Fruit fly (Drosophila melanogaster): ENCODE data around the gene Ucp4B.

Ucp4B gene

dm6 chr2L:5971093-5971808 lies 1.6 kb downstream of the Ucp4B start:
- TF ChIP-seq insv (optimal IDR thresholded peaks at IDR 0.05): no peak
- TF ChIP-seq Sin3A (optimal IDR thresholded peaks at IDR 0.05): no peak
- no peak for TF ChIP-seq h (optimal IDR thresholded peaks at IDR 0.05)
- TF ChIP-seq psq (optimal IDR thresholded peaks at IDR 0.05): no peak
- no peak for TF ChIP-seq ttk (optimal IDR thresholded peaks at IDR 0.05)
- no peak for TF ChIP-seq Myc (optimal IDR thresholded peaks at IDR 0.05)

- TF ChIP-seq h (optimal IDR thresholded peaks at IDR 0.05) (no peak), psq (optimal IDR thresholded peaks at IDR 0.05) (no peak), insv (optimal IDR thresholded peaks at IDR 0.05) (no peak), ttk (optimal IDR thresholded peaks at IDR 0.05) (no peak), Sin3A (optimal IDR thresholded peaks at IDR 0.05) (no peak), Myc (optimal IDR thresholded peaks at IDR 0.05) (no peak)
These were observed 2.3 kb downstream of the Ucp4B start for dm6 chr2L:5972005-5972404.

- TF ChIP-seq Myc (optimal IDR thresholded peaks at IDR 0.05) (no peak), psq (optimal IDR thresholded peaks at IDR 0.05) (no peak), h (optimal IDR thresholded peaks at IDR 0.05) (no peak), insv (optimal IDR thresholded peaks at IDR 0.05) (no peak), ttk (optimal IDR thresholded peaks at IDR 0.05) (no peak), Sin3A (optimal IDR thresholded peaks at IDR 0.05) (no peak)
These were observed 3.1 kb downstream of the Ucp4B start for dm6 chr2L:5972588-5973236.

dm6 chr2L:5974122-5974521 lies 4.5 kb downstream of the Ucp4B start:
- TF ChIP-seq h (optimal IDR thresholded peaks at IDR 0.05): no peak
- no peak for TF ChIP-seq Sin3A (optimal IDR thresholded peaks at IDR 0.05)
- TF ChIP-seq psq (optimal IDR thresholded peaks at IDR 0.05): no peak
- TF ChIP-seq ttk (optimal IDR thresholded peaks at IDR 0.05): no peak
- TF ChIP-seq insv (optimal IDR thresholded peaks at IDR 0.05): no peak
- no peak for TF ChIP-seq Myc (optimal IDR thresholded peaks at IDR 0.05)

- TF ChIP-seq Sin3A (optimal IDR thresholded peaks at IDR 0.05) (no peak), psq (optimal IDR thresholded peaks at IDR 0.05) (no peak), Myc (optimal IDR thresholded peaks at IDR 0.05) (no peak), h (optimal IDR thresholded peaks at IDR 0.05) (no peak), insv (optimal IDR thresholded peaks at IDR 0.05) (no peak)
These were observed 5.4 kb downstream of the Ucp4B start for dm6 chr2L:5975025-5975539.

dm6 chr2L:5975601-5976000 lies 5.9 kb downstream of the Ucp4B start:
- TF ChIP-seq insv (optimal IDR thresholded peaks at IDR 0.05) (no peak), h (optimal IDR thresholded peaks at IDR 0.05) (no peak), Myc (optimal IDR thresholded peaks at IDR 0.05) (no peak), psq (optimal IDR thresholded peaks at IDR 0.05) (no peak), Sin3A (optimal IDR thresholded peaks at IDR 0.05) (no peak), ttk (optimal IDR thresholded peaks at IDR 0.05) (no peak)

- TF ChIP-seq Myc (optimal IDR thresholded peaks at IDR 0.05) (no peak), h (optimal IDR thresholded peaks at IDR 0.05) (no peak), ttk (optimal IDR thresholded peaks at IDR 0.05) (no peak)
These were observed 7.5 kb downstream of the Ucp4B start for dm6 chr2L:5977070-5977728.

dm6 chr2L:5977729-5978078 lies 8.0 kb downstream of the Ucp4B start:
- no peak for TF ChIP-seq Myc (optimal IDR thresholded peaks at IDR 0.05)
- TF ChIP-seq Sin3A (optimal IDR thresholded peaks at IDR 0.05): no peak
- no peak for TF ChIP-seq insv (optimal IDR thresholded peaks at IDR 0.05)
- no peak for TF ChIP-seq ttk (optimal IDR thresholded peaks at IDR 0.05)
- TF ChIP-seq h (optimal IDR thresholded peaks at IDR 0.05): no peak
- no peak for TF ChIP-seq psq (optimal IDR thresholded peaks at IDR 0.05)

- no peak for TF ChIP-seq h (optimal IDR thresholded peaks at IDR 0.05)
- TF ChIP-seq ttk (optimal IDR thresholded peaks at IDR 0.05): no peak
- TF ChIP-seq insv (optimal IDR thresholded peaks at IDR 0.05): no peak
- no peak for TF ChIP-seq Sin3A (optimal IDR thresholded peaks at IDR 0.05)
- TF ChIP-seq Myc (optimal IDR thresholded peaks at IDR 0.05): no peak
- TF ChIP-seq psq (optimal IDR thresholded peaks at IDR 0.05): no peak
These were observed 8.8 kb downstream of the Ucp4B start for dm6 chr2L:5978333-5979054.

- TF ChIP-seq psq (optimal IDR thresholded peaks at IDR 0.05) (no peak), ttk (optimal IDR thresholded peaks at IDR 0.05) (no peak), Myc (optimal IDR thresholded peaks at IDR 0.05) (no peak), insv (optimal IDR thresholded peaks at IDR 0.05) (no peak), Sin3A (optimal IDR thresholded peaks at IDR 0.05) (no peak)
These were observed 9.4 kb downstream of the Ucp4B start for dm6 chr2L:5979055-5979399.

dm6 chr2L:5979957-5980861 lies 10.6 kb downstream of the Ucp4B start:
- no peak for TF ChIP-seq Sin3A (optimal IDR thresholded peaks at IDR 0.05)
- no peak for TF ChIP-seq psq (optimal IDR thresholded peaks at IDR 0.05)
- no peak for TF ChIP-seq insv (optimal IDR thresholded peaks at IDR 0.05)
- TF ChIP-seq Myc (optimal IDR thresholded peaks at IDR 0.05): no peak
- no peak for TF ChIP-seq h (optimal IDR thresholded peaks at IDR 0.05)
- TF ChIP-seq ttk (optimal IDR thresholded peaks at IDR 0.05): no peak
